Worm (Caenorhabditis elegans): ENCODE measurements around the gene Y50D7A.13.

The Y50D7A.13 gene

DNA sequence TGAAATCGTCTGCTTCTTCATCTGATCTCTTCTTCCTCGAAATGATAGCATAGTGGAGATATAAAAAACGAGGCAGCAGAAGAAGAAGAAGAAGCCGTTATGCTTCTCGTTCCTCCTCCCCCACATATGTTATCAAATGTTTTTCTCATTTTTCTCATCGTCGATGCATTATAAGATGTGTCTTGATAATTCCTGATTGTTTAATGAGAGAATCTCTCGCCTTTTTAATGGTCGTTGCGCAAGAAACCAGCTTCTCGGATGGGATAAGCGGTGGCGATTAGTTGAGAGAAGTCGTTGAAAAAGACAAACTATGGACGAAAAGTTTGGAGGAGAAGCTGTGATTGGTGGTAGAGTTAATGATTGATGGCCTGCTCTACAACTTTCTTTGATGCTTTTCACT is at the start of gene Y50D7A.13:
Gene Y50D7A.13, minus strand, starts transcription at position 101 of the 400 bp plus-strand sequence.
- TF ChIP-seq ztf-11 (tag; optimal IDR thresholded peaks at IDR 0.05) (no peak), snpc-4 (tag; optimal IDR thresholded peaks at IDR 0.05) (no peak), aly-2 (tag; optimal IDR thresholded peaks at IDR 0.05) (no peak), peb-1 (tag; optimal IDR thresholded peaks at IDR 0.05) (no peak), egl-27 (tag; optimal IDR thresholded peaks at IDR 0.05) (no peak), nhr-6 (tag; optimal IDR thresholded peaks at IDR 0.05) (no peak), crh-2 (tag; optimal IDR thresholded peaks at IDR 0.05) (no peak), nhr-25 (tag; optimal IDR thresholded peaks at IDR 0.05) (no peak), F13H6.1 (tag; optimal IDR thresholded peaks at IDR 0.05) (no peak), lin-11 (tag; optimal IDR thresholded peaks at IDR 0.05) (no peak), nhr-21 (tag; optimal IDR thresholded peaks at IDR 0.05) (no peak), ceh-82 (tag; optimal IDR thresholded peaks at IDR 0.05) (no peak), nhr-10 (tag; optimal IDR thresholded peaks at IDR 0.05) (no peak), nhr-129 (tag; optimal IDR thresholded peaks at IDR 0.05) (no peak), elt-3 (tag; optimal IDR thresholded peaks at IDR 0.05) (no peak), fos-1 (tag; optimal IDR thresholded peaks at IDR 0.05) (no peak), lsy-2 (tag; optimal IDR thresholded peaks at IDR 0.05) (no peak)

DNA sequence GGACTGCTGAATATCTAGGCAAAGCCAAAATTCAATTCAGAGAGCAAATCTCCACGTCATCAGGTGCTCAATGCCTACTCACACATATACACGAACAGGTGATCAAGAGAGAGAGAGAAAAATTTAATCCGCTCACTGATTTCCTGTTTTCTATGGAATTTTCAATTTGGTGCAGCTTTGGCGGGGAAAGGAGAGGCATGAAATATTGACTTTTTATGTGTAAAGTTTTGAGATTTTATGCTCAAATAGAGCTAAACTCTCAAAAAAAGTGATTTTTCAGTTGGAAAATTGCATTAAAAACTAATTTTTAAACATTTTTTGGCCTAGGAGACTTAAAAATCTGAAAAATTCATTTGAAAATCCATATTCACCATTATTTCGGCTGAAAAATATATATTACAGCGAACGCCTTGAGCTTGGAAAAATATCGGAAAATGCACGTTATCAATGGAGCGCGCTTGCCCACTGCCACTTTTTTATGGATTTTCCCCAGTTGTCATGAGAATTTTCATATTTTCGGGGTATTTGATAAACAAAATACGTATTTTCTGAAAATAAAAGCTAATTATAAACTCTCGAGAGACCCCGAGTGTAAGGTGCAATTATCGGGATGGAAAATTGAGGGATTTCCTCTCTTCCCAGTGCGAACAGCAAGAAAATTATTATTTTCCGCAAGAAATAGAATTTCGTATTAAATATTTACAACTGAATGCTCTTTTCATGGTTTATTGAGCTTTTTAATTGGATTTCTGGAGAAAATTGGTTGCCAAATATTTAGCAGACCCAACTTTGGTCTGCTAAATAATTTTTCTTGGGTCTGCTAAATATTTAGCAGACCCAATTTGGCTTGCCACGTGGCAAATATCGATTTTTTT is 49.2 kb upstream of the Y50D7A.13 start:
- TF ChIP-seq lsy-2 (tag; optimal IDR thresholded peaks at IDR 0.05) = peak; percentile 12 to 15
- TF ChIP-seq nhr-10 (tag; optimal IDR thresholded peaks at IDR 0.05) = no peak
- TF ChIP-seq nhr-21 (tag; optimal IDR thresholded peaks at IDR 0.05) = no peak
- TF ChIP-seq unc-55 (GFP tag; optimal IDR thresholded peaks at IDR 0.05) = peak; percentile 31
- peak; percentile 15 for TF ChIP-seq ama-1 (optimal IDR thresholded peaks at IDR 0.05)
- peak; percentile 64 for TF ChIP-seq C34F6.9 (tag; optimal IDR thresholded peaks at IDR 0.05)
- peak; percentile 26 for TF ChIP-seq Y55F3AM.14 (GFP tag; optimal IDR thresholded peaks at IDR 0.05)
- peak; percentile 84 for TF ChIP-seq crh-2 (tag; optimal IDR thresholded peaks at IDR 0.05)
- TF ChIP-seq nhr-129 (tag; optimal IDR thresholded peaks at IDR 0.05) = peak; percentile 7
- no peak for TF ChIP-seq ceh-16 (tag; optimal IDR thresholded peaks at IDR 0.05)
- TF ChIP-seq egl-27 (tag; optimal IDR thresholded peaks at IDR 0.05) = no peak
- TF ChIP-seq lin-13 (GFP tag; optimal IDR thresholded peaks at IDR 0.05) = peak; percentile 34

DNA sequence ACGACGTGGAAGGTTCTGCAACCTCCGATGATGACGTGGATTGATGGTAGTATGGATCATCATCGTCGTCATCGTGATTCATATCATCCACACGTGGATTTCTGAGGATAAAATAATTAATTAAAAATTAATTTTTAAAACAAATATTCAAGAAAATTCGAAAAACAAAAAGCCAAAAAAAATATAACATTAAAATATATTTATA is 48.6 kb upstream of the Y50D7A.13 start, which contains the start of gene Y50D7A.8:
Gene Y50D7A.8, minus strand, starts transcription at position 101 of the 205 bp plus-strand sequence.
- no peak for TF ChIP-seq nhr-77 (tag; optimal IDR thresholded peaks at IDR 0.05)
- no peak for TF ChIP-seq nhr-23 (tag; optimal IDR thresholded peaks at IDR 0.05)

DNA sequence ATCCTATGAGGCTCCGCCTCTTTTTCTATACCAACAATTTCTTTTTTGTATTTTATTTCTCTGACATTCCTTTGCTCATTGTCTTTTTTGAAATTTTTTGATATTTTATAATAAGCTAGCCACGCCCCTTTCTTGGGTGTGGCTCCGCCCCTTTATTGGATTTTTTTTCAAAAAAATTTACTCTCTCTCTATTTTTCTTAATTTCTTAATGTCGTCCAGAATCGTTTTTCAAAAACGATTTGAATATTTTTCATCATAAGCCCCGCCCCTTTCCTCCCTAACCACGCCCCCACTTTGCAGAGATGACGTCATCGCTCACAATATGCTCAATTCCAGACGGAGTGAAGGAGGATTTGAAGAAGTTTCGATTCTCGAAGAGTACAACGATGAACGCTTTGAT is 20.7 kb upstream of the Y50D7A.13 start, which contains the start of gene Y50D7A.10:
Gene Y50D7A.10, plus strand, starts transcription at position 301 of the 400 bp plus-strand sequence.
- no peak for TF ChIP-seq C34F6.9 (tag; optimal IDR thresholded peaks at IDR 0.05)
- no peak for TF ChIP-seq F13H6.1 (tag; optimal IDR thresholded peaks at IDR 0.05)
- no peak for TF ChIP-seq sma-3 (GFP tag; optimal IDR thresholded peaks at IDR 0.05)
- no peak for TF ChIP-seq ceh-82 (tag; optimal IDR thresholded peaks at IDR 0.05)

DNA sequence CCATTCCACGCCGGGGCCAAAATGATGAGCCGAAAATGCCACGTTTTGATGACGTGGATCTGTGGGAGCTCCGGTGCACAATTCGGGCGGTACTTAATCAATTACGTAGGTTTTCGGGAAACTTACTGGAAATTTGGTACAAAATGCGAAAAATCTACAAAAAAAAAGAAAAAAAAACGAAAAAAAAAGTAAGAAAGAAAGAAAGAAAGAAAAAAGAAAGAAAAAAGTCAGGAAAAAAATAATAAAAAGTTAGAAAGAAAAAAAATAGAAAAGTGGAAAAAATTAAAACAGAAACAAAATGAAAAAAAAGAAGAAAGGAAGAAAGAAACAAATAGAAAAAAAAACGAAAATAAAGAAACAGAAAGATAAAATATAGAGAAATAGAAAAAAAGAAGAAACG is 18.4 kb upstream of the Y50D7A.13 start:
- TF ChIP-seq peb-1 (tag; optimal IDR thresholded peaks at IDR 0.05) = no peak
- TF ChIP-seq unc-62 (GFP tag; optimal IDR thresholded peaks at IDR 0.05) = no peak
- no peak for TF ChIP-seq nhr-6 (tag; optimal IDR thresholded peaks at IDR 0.05)
- TF ChIP-seq ama-1 (optimal IDR thresholded peaks at IDR 0.05) = no peak
- TF ChIP-seq R02D3.7 (tag; optimal IDR thresholded peaks at IDR 0.05) = no peak
- TF ChIP-seq blmp-1 (tag; optimal IDR thresholded peaks at IDR 0.05; ENCODE audit: insufficient read depth) = no peak
- no peak for TF ChIP-seq mbf-1 (tag; optimal IDR thresholded peaks at IDR 0.05)
- no peak for TF ChIP-seq C34F6.9 (tag; optimal IDR thresholded peaks at IDR 0.05)
- no peak for TF ChIP-seq nhr-12 (tag; optimal IDR thresholded peaks at IDR 0.05)
- TF ChIP-seq nhr-23 (tag; optimal IDR thresholded peaks at IDR 0.05) = no peak
- TF ChIP-seq sem-4 (tag; optimal IDR thresholded peaks at IDR 0.05) = no peak

DNA sequence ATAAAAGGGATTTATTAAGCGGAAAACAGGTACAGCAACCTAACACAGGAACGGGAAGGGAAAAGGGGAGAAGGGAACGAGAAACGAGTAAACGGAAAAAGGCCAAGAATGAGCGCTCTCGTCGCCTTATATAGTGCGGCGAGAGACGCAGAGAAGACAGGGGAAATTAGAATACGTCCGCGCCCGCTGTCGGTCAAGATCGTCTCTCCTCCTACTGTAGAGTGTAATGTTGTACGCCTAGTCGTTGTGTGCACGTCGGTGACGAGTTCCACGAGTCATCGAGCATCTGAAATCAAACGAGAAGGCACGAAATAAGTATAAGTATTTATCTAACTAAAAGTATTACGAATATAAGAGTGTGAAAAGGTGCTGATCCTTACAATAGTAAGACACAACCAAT is 16.7 kb upstream of the Y50D7A.13 start:
- no peak for TF ChIP-seq lsy-2 (tag; optimal IDR thresholded peaks at IDR 0.05)
- TF ChIP-seq ZK546.5 (tag; optimal IDR thresholded peaks at IDR 0.05) = no peak
- TF ChIP-seq ztf-4 (tag; optimal IDR thresholded peaks at IDR 0.05) = no peak
- TF ChIP-seq nhr-77 (tag; optimal IDR thresholded peaks at IDR 0.05) = no peak
- TF ChIP-seq ztf-11 (tag; optimal IDR thresholded peaks at IDR 0.05) = no peak

Data from whole organism, L2 larva.